Worm (Caenorhabditis elegans): Measurements from ENCODE around the gene spp-24.

- no peak for TF ChIP-seq lsl-1 (GFP tag; optimal IDR thresholded peaks at IDR 0.05)
- TF ChIP-seq dox-1 (GFP tag; IDR thresholded peaks at IDR 0.05) = no peak
- no peak for TF ChIP-seq unc-130 (GFP tag; optimal IDR thresholded peaks at IDR 0.05)
- TF ChIP-seq ztf-6 (GFP tag; IDR thresholded peaks at IDR 0.05) = no peak
- TF ChIP-seq Y53G8AR.9 (GFP tag; conservative IDR thresholded peaks at IDR 0.05) = no peak
- no peak for TF ChIP-seq T07F8.4 (tag; optimal IDR thresholded peaks at IDR 0.05)
- TF ChIP-seq ztf-18 (tag; optimal IDR thresholded peaks at IDR 0.05) = no peak
- no peak for TF ChIP-seq ama-1 (optimal IDR thresholded peaks at IDR 0.05)
- TF ChIP-seq ama-1 (GFP tag; optimal IDR thresholded peaks at IDR 0.05) = no peak
- TF ChIP-seq sea-2 (GFP tag; IDR thresholded peaks at IDR 0.05) = no peak
- no peak for TF ChIP-seq attf-6 (GFP tag; IDR thresholded peaks at IDR 0.05)
- TF ChIP-seq hrde-1 (tag; optimal IDR thresholded peaks at IDR 0.05; ENCODE audit: borderline replicate concordance) = no peak
- TF ChIP-seq Y53F4B.3 (GFP tag; IDR thresholded peaks at IDR 0.05) = no peak
These were observed 33.0 kb downstream of the spp-24 start, which contains the start of gene osta-1 for ce11 chrII:6349-6748.

All from whole organism, young adult.